Fruit fly (Drosophila melanogaster) whole organism, embryonic: Measurements from ENCODE around the gene CG42814.

Experiments used
- Asciz ChIP-seq: fragments of 200-800 bp; sonication (Bioruptor generic); optimal IDR thresholded peaks from 2 replicates; lab custom pipeline; 2017; ENCODE audit warnings: missing biosample characterization, mild to moderate bottlenecking, missing genetic modification characterization, missing genetic modification reagents
- CG12155 ChIP-seq: fragments of 200-800 bp; sonication (Bioruptor generic); optimal IDR thresholded peaks from 3 replicates; lab custom pipeline; 2016; ENCODE audit warnings: missing biosample characterization, missing genetic modification characterization
- CG12659 ChIP-seq: fragments of 200-800 bp; sonication (Bioruptor generic); optimal IDR thresholded peaks from 3 replicates; lab custom pipeline; 2017; ENCODE audit warnings: mild to moderate bottlenecking, missing biosample characterization, missing genetic modification reagents, missing genetic modification characterization
- CG14667 ChIP-seq: fragments of 200-800 bp; sonication (Bioruptor generic); IDR thresholded peaks from 2 replicates; pipeline ENCODE4 v1.3.6; 2022; ENCODE audit warnings: missing biosample characterization, missing genetic modification characterization
- CG15269 ChIP-seq: fragments of 200-800 bp; sonication (Bioruptor generic); optimal IDR thresholded peaks from 2 replicates; lab custom pipeline; 2018; ENCODE audit warnings: missing biosample characterization, mild to moderate bottlenecking, missing genetic modification characterization, moderate library complexity
- CG15696 ChIP-seq: fragments of 200-800 bp; sonication (Bioruptor generic); optimal IDR thresholded peaks from 2 replicates; lab custom pipeline; 2019; ENCODE audit warnings: missing biosample characterization, mild to moderate bottlenecking, missing genetic modification characterization, moderate library complexity
- CG6765 ChIP-seq: fragments of 200-800 bp; sonication (Bioruptor generic); optimal IDR thresholded peaks from 3 replicates; lab custom pipeline; 2017; ENCODE audit warnings: missing biosample characterization, mild to moderate bottlenecking, missing genetic modification characterization
- CG6854 ChIP-seq: fragments of 200-800 bp; sonication (Bioruptor generic); optimal IDR thresholded peaks from 3 replicates; lab custom pipeline; 2017; ENCODE audit warnings: missing biosample characterization, mild to moderate bottlenecking, missing genetic modification characterization
- CG7745 ChIP-seq: fragments of 200-800 bp; sonication (Bioruptor generic); optimal IDR thresholded peaks from 2 replicates; lab custom pipeline; 2018; ENCODE audit warnings: missing biosample characterization, mild to moderate bottlenecking, missing genetic modification characterization, moderate library complexity
- CG9817 ChIP-seq: fragments of 200-800 bp; sonication (Bioruptor generic); optimal IDR thresholded peaks from 2 replicates; lab custom pipeline; 2018; ENCODE audit warnings: missing biosample characterization, mild to moderate bottlenecking, missing genetic modification characterization, moderate library complexity
- Deaf1 ChIP-seq: fragments of 200-800 bp; optimal IDR thresholded peaks from 3 replicates; lab custom pipeline; 2019; ENCODE audit warnings: missing biosample characterization, mild to moderate bottlenecking, missing genetic modification characterization, moderate library complexity
- Drgx ChIP-seq: fragments of 200-800 bp; sonication (Bioruptor generic); IDR thresholded peaks from 2 replicates; pipeline ENCODE4 v1.3.6; 2022; ENCODE audit warnings: missing biosample characterization, missing genetic modification characterization
- Hr78 ChIP-seq, 2 experiments: fragments of 200-800 bp in 1 of 2; fragments of >200 bp in 1 of 2; sonication (Bioruptor generic) in 1 of 2; optimal IDR thresholded peaks; 2 replicates each; lab custom pipeline; 2017 to 2019; ENCODE audit warnings: missing biosample characterization in 2 of 2, missing genetic modification characterization in 2 of 2, mild to moderate bottlenecking in 1 of 2, moderate library complexity in 1 of 2
- Max ChIP-seq: fragments of 200-800 bp; sonication (Bioruptor generic); optimal IDR thresholded peaks from 2 replicates; lab custom pipeline; 2016; ENCODE audit warnings: missing biosample characterization, mild to moderate bottlenecking, missing genetic modification characterization
- Med ChIP-seq: fragments of 200-800 bp; sonication (Bioruptor generic); peaks from one replicate; lab custom pipeline; 2016; ENCODE audit warnings: missing biosample characterization, missing genetic modification characterization, mild to moderate bottlenecking, inconsistent platforms, moderate library complexity
- Stat92E ChIP-seq, 3 experiments: fragments of >200 bp in 2 of 3; fragments of 200-800 bp in 1 of 3; sonication (Bioruptor generic) in 1 of 3; optimal IDR thresholded peaks; 2 replicates each; lab custom pipeline; 2017 to 2019; ENCODE audit warnings: missing biosample characterization in 3 of 3, missing genetic modification characterization in 3 of 3, mild to moderate bottlenecking in 1 of 3, moderate library complexity in 1 of 3
- abd-A ChIP-seq: fragments of 200-800 bp; sonication (Bioruptor generic); optimal IDR thresholded peaks from 3 replicates; lab custom pipeline; 2019; ENCODE audit warnings: missing biosample characterization, mild to moderate bottlenecking, missing genetic modification characterization, moderate library complexity
- cad ChIP-seq: fragments of >200 bp; optimal IDR thresholded peaks from 2 replicates; lab custom pipeline; 2017; ENCODE audit warnings: missing biosample characterization, missing genetic modification characterization
- cato ChIP-seq: fragments of 200-800 bp; sonication (Bioruptor generic); optimal IDR thresholded peaks from 2 replicates; lab custom pipeline; 2016; ENCODE audit warnings: missing biosample characterization, missing genetic modification characterization, borderline replicate concordance
- chif ChIP-seq, 2 experiments: fragments of 200-800 bp; sonication (Bioruptor generic); optimal IDR thresholded peaks; 3 replicates each; lab custom pipeline; 2016; ENCODE audit warnings: missing biosample characterization in 2 of 2, missing genetic modification characterization in 2 of 2
- chinmo ChIP-seq: fragments of 200-800 bp; sonication (Bioruptor generic); IDR thresholded peaks from 4 replicates; pipeline ENCODE4 v1.3.6; 2022; ENCODE audit warnings: missing biosample characterization, missing genetic modification characterization; ENCODE audit not compliant: partially characterized antibody
- da ChIP-seq: fragments of 200-800 bp; sonication (Bioruptor generic); optimal IDR thresholded peaks from 2 replicates; lab custom pipeline; 2016; ENCODE audit warnings: missing biosample characterization, missing genetic modification characterization
- danr ChIP-seq: fragments of 200-800 bp; sonication (Bioruptor generic); IDR thresholded peaks from 2 replicates; pipeline ENCODE4 v1.3.6; 2022; ENCODE audit warnings: missing biosample characterization, missing genetic modification characterization
- esg ChIP-seq: fragments of 200-800 bp; sonication (Bioruptor generic); conservative IDR thresholded peaks from 2 replicates; pipeline ENCODE4 v1.3.6; 2022; ENCODE audit warnings: missing biosample characterization, missing genetic modification characterization
- exex ChIP-seq: fragments of 200-800 bp; sonication (Bioruptor generic); optimal IDR thresholded peaks from 4 replicates; lab custom pipeline; 2018; ENCODE audit warnings: missing biosample characterization, mild to moderate bottlenecking, missing genetic modification characterization, moderate library complexity
- gsb ChIP-seq: fragments of 200-800 bp; sonication (Bioruptor generic); IDR thresholded peaks from 2 replicates; pipeline ENCODE4 v1.3.6; 2022; ENCODE audit warnings: missing biosample characterization, missing genetic modification characterization
- hbn ChIP-seq: fragments of 200-800 bp; sonication (Bioruptor generic); IDR thresholded peaks from 2 replicates; pipeline ENCODE4 v1.3.6; 2022; ENCODE audit warnings: missing biosample characterization, missing genetic modification characterization; ENCODE audit not compliant: partially characterized antibody
- kni ChIP-seq: fragments of 200-800 bp; sonication (Bioruptor generic); optimal IDR thresholded peaks from 3 replicates; lab custom pipeline; 2017; ENCODE audit warnings: mild to moderate bottlenecking, missing biosample characterization, missing genetic modification reagents, missing genetic modification characterization
- lov ChIP-seq, 2 experiments: fragments of 200-800 bp in 1 of 2; fragments of >200 bp in 1 of 2; sonication (Bioruptor generic) in 1 of 2; IDR thresholded peaks in 1 of 2; optimal IDR thresholded peaks in 1 of 2; 2 replicates in 1 of 2; 3 replicates in 1 of 2; pipeline versions ENCODE4 v1.3.6 to Lab custom; 2017 to 2022; ENCODE audit warnings: missing biosample characterization in 1 of 2, missing genetic modification characterization in 1 of 2
- maf-S ChIP-seq: fragments of 200-800 bp; sonication (Bioruptor generic); optimal IDR thresholded peaks from 2 replicates; lab custom pipeline; 2016; ENCODE audit warnings: missing biosample characterization, missing genetic modification characterization
- mld ChIP-seq: fragments of 200-800 bp; sonication (Bioruptor generic); IDR thresholded peaks from 3 replicates; pipeline ENCODE4 v1.3.6; 2022; ENCODE audit warnings: missing biosample characterization, missing genetic modification characterization; ENCODE audit not compliant: partially characterized antibody
- nom ChIP-seq: fragments of 200-800 bp; sonication (Bioruptor generic); optimal IDR thresholded peaks from 2 replicates; lab custom pipeline; 2017; ENCODE audit warnings: missing biosample characterization, missing genetic modification characterization, mild to moderate bottlenecking, moderate library complexity, missing genetic modification reagents
- oc ChIP-seq: fragments of 200-800 bp; sonication (Bioruptor generic); optimal IDR thresholded peaks from 2 replicates; lab custom pipeline; 2018; ENCODE audit warnings: missing biosample characterization, mild to moderate bottlenecking, missing genetic modification characterization, moderate library complexity
- pros ChIP-seq: fragments of 200-800 bp; sonication (Bioruptor generic); optimal IDR thresholded peaks from 3 replicates; lab custom pipeline; 2019; ENCODE audit warnings: missing biosample characterization, mild to moderate bottlenecking, missing genetic modification characterization, moderate library complexity
- run ChIP-seq: fragments of 200-800 bp; sonication (Bioruptor generic); optimal IDR thresholded peaks from 3 replicates; lab custom pipeline; 2018; ENCODE audit warnings: missing biosample characterization, mild to moderate bottlenecking, missing genetic modification characterization
- sna ChIP-seq: fragments of 200-800 bp; sonication (Bioruptor generic); IDR thresholded peaks from 2 replicates; pipeline ENCODE4 v1.3.6; 2022; ENCODE audit warnings: missing biosample characterization, missing genetic modification characterization; ENCODE audit not compliant: partially characterized antibody
- vvl ChIP-seq: fragments of 200-800 bp; sonication (Bioruptor generic); IDR thresholded peaks from 2 replicates; pipeline ENCODE4 v1.3.6; 2022; ENCODE audit warnings: missing biosample characterization, missing genetic modification characterization
- z ChIP-seq: fragments of 200-800 bp; sonication (Bioruptor generic); IDR thresholded peaks from 3 replicates; pipeline ENCODE4 v1.3.6; 2022; ENCODE audit warnings: missing biosample characterization, missing genetic modification characterization

CG42814 gene

dm6 chr3R:27194106-27194505, 35.2 kb downstream of the CG42814 start, which contains the start of gene Ser (continued):
- no peak for TF ChIP-seq lov (optimal IDR thresholded peaks at IDR 0.05; lab: Kevin White, UChicago)
- TF ChIP-seq lov (GFP tag; IDR thresholded peaks at IDR 0.05; lab: Robert Waterston, UW) = no peak
- TF ChIP-seq Max (GFP tag; lab: Kevin White, UChicago) = no peak
- no peak for TF ChIP-seq CG15696 (tag; lab: Kevin White, UChicago)
- no peak for TF ChIP-seq gsb (GFP tag; lab: Robert Waterston, UW)
- no peak for TF ChIP-seq CG12155 (GFP tag; lab: Kevin White, UChicago)
- no peak for TF ChIP-seq CG9817
- TF ChIP-seq CG6765 (GFP tag; lab: Kevin White, UChicago) = no peak
- TF ChIP-seq da (GFP tag; lab: Kevin White, UChicago) = no peak
- TF ChIP-seq mld (GFP tag; lab: Robert Waterston, UW) = no peak
- peak; percentile 72 for TF ChIP-seq pros (GFP tag; lab: Kevin White, UChicago)
- TF ChIP-seq chif (GFP tag; optimal IDR thresholded peaks at IDR 0.05; lab: Kevin White, UChicago) = no peak
- TF ChIP-seq vvl = 0 out of 2 replicates have a peak, but pooled peaks have one; percentile 29
- no peak for TF ChIP-seq cad (GFP tag; lab: Kevin White, UChicago)
- peak; percentile 43 for TF ChIP-seq kni (GFP tag; lab: Kevin White, UChicago)
- TF ChIP-seq run (tag; lab: Kevin White, UChicago) = peak; percentile 42
- TF ChIP-seq Med = peak; percentile 22
- TF ChIP-seq danr (GFP tag; lab: Robert Waterston, UW) = no peak
- peak; percentile 88 for TF ChIP-seq Deaf1 (tag; lab: Kevin White, UChicago)
- peak; percentile 58; the same call in 1 of the 2 replicates for TF ChIP-seq sna (GFP tag; lab: Robert Waterston, UW)
- no peak for TF ChIP-seq CG12659 (GFP tag; lab: Kevin White, UChicago)
- no peak for TF ChIP-seq maf-S (GFP tag; lab: Kevin White, UChicago)
- TF ChIP-seq z (GFP tag; lab: Robert Waterston, UW) = no peak
- TF ChIP-seq hbn (GFP tag; lab: Robert Waterston, UW) = no peak
- TF ChIP-seq CG14667 (GFP tag; lab: Robert Waterston, UW) = no peak
- TF ChIP-seq exex (tag; lab: Kevin White, UChicago) = no peak
- TF ChIP-seq esg (GFP tag; lab: Robert Waterston, UW) = no peak
- no peak for TF ChIP-seq Asciz
- no peak for TF ChIP-seq cato (GFP tag; lab: Kevin White, UChicago)
- no peak for TF ChIP-seq CG7745 (tag; lab: Kevin White, UChicago)
- TF ChIP-seq nom (GFP tag; lab: Kevin White, UChicago) = peak; percentile 56
- TF ChIP-seq Stat92E (GFP tag; optimal IDR thresholded peaks at IDR 0.05; lab: Kevin White, UChicago) = no peak

dm6 chr3R:27193079-27193478, 36.2 kb downstream of the CG42814 start:
- TF ChIP-seq CG6854 = no peak
- peak; percentile 50; the same call in 1 of the 2 replicates for TF ChIP-seq Drgx

DNA sequence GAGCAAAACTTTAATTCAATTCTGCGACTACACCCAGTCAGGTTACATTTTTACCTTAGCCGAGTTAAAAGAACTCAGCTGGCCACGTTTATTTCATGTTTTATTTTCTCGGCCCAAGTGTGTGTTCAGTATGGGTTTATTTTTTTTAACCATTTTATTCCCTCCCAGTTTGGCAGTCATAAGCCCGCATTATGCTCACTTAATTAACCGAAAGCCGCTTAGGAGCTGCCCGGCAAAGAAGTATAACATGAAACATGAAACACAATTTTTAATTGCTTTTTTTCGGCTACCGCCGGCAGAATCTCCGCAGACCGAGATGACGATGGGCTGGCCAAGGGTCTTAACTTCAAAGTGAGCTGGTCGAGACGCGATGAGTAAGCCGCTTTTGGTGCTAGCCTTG, 42.4 kb downstream of the CG42814 start:
- TF ChIP-seq abd-A (tag; lab: Kevin White, UChicago) = no peak
- TF ChIP-seq oc (tag; lab: Kevin White, UChicago) = peak; percentile 75
- TF ChIP-seq Hr78 (GFP tag; optimal IDR thresholded peaks at IDR 0.05; lab: Kevin White, UChicago) = no peak
- TF ChIP-seq chinmo (GFP tag; lab: Robert Waterston, UW) = 0 out of 4 replicates have a peak, but pooled peaks have one; percentile 56
- TF ChIP-seq CG15269 (tag; lab: Kevin White, UChicago) = peak; percentile 6
